Worm (Caenorhabditis elegans) whole organism, L3 larva: ENCODE measurements around the gene dhs-16.

Experiments used
- ZK546.5 ChIP-seq: sonication (generic microtip); optimal IDR thresholded peaks from 2 replicates; lab custom pipeline; 2017; ENCODE audit warnings: missing biosample characterization, missing genetic modification characterization
- aly-2 ChIP-seq: fragments of 150-350 bp; optimal IDR thresholded peaks from 2 replicates; lab custom pipeline; 2014; ENCODE audit warnings: missing biosample characterization, missing genetic modification characterization
- ama-1 ChIP-seq: fragments of 150-350 bp; optimal IDR thresholded peaks from 2 replicates; lab custom pipeline; 2018
- ceh-16 ChIP-seq: sonication (generic microtip); optimal IDR thresholded peaks from 2 replicates; lab custom pipeline; 2017; ENCODE audit warnings: missing biosample characterization, missing genetic modification characterization
- ceh-28 ChIP-seq: fragments of 150-350 bp; optimal IDR thresholded peaks from 2 replicates; lab custom pipeline; 2014; ENCODE audit warnings: missing biosample characterization, missing genetic modification reagents, missing genetic modification characterization
- ceh-9 ChIP-seq: sonication (generic microtip); optimal IDR thresholded peaks from 2 replicates; lab custom pipeline; 2018; ENCODE audit warnings: missing biosample characterization, missing genetic modification characterization
- egl-27 ChIP-seq: sonication (generic microtip); optimal IDR thresholded peaks from 4 replicates; lab custom pipeline; 2017; ENCODE audit warnings: missing biosample characterization, missing genetic modification reagents, missing genetic modification characterization
- elt-1 ChIP-seq: fragments of 150-350 bp; optimal IDR thresholded peaks from 2 replicates; lab custom pipeline; 2014; ENCODE audit warnings: missing biosample characterization, missing genetic modification characterization
- elt-2 ChIP-seq: sonication (generic microtip); optimal IDR thresholded peaks from 2 replicates; lab custom pipeline; 2016; ENCODE audit warnings: missing genetic modification reagents, mild to moderate bottlenecking, missing genetic modification characterization, missing compliant biosample characterization
- eor-1 ChIP-seq, 2 experiments: fragments of 150-350 bp; optimal IDR thresholded peaks; 2 replicates each; lab custom pipeline; 2014 to 2018; ENCODE audit warnings: missing biosample characterization in 2 of 2, missing genetic modification characterization in 2 of 2
- fkh-10 ChIP-seq: sonication (generic microtip); optimal IDR thresholded peaks from 2 replicates; lab custom pipeline; 2017; ENCODE audit warnings: missing biosample characterization, missing genetic modification reagents, missing genetic modification characterization
- fkh-2 ChIP-seq: fragments of 150-350 bp; optimal IDR thresholded peaks from 2 replicates; lab custom pipeline; 2014; ENCODE audit warnings: missing biosample characterization, missing genetic modification reagents, missing genetic modification characterization
- fos-1 ChIP-seq: fragments of 150-350 bp; optimal IDR thresholded peaks from 2 replicates; lab custom pipeline; 2014; ENCODE audit warnings: missing biosample characterization, missing genetic modification characterization
- hmg-11 ChIP-seq: sonication (generic microtip); optimal IDR thresholded peaks from 2 replicates; lab custom pipeline; 2016; ENCODE audit warnings: missing genetic modification characterization, missing compliant biosample characterization
- jun-1 ChIP-seq: fragments of 150-350 bp; optimal IDR thresholded peaks from 2 replicates; lab custom pipeline; 2014; ENCODE audit warnings: missing biosample characterization, missing genetic modification reagents, missing genetic modification characterization
- lin-15B ChIP-seq: fragments of 150-350 bp; optimal IDR thresholded peaks from 2 replicates; lab custom pipeline; 2014; ENCODE audit warnings: missing biosample characterization, missing genetic modification characterization
- lin-39 ChIP-seq: fragments of 150-350 bp; optimal IDR thresholded peaks from 2 replicates; lab custom pipeline; 2018; ENCODE audit warnings: missing biosample characterization, missing genetic modification reagents, missing genetic modification characterization
- lsy-12 ChIP-seq: sonication (generic microtip); optimal IDR thresholded peaks from 2 replicates; lab custom pipeline; 2016; ENCODE audit warnings: mild to moderate bottlenecking, missing genetic modification characterization, missing compliant biosample characterization
- mdl-1 ChIP-seq: fragments of 150-350 bp; optimal IDR thresholded peaks from 2 replicates; lab custom pipeline; 2014; ENCODE audit warnings: missing biosample characterization, missing genetic modification characterization
- mml-1 ChIP-seq: fragments of 150-350 bp; sonication (generic microtip); optimal IDR thresholded peaks from 3 replicates; lab custom pipeline; 2014; ENCODE audit warnings: missing biosample characterization, missing genetic modification characterization
- nfya-1 ChIP-seq: sonication (generic microtip); optimal IDR thresholded peaks from 2 replicates; lab custom pipeline; 2017; ENCODE audit warnings: missing genetic modification characterization, mild to moderate bottlenecking, missing compliant biosample characterization, antibody characterized with exemption, moderate library complexity; ENCODE audit not compliant: insufficient read depth
- nhr-11 ChIP-seq: fragments of 150-350 bp; optimal IDR thresholded peaks from 2 replicates; lab custom pipeline; 2014; ENCODE audit warnings: missing biosample characterization, missing genetic modification characterization
- nhr-12 ChIP-seq: fragments of 150-350 bp; optimal IDR thresholded peaks from 2 replicates; lab custom pipeline; 2014; ENCODE audit warnings: missing biosample characterization, missing genetic modification characterization
- nhr-237 ChIP-seq: fragments of 150-350 bp; optimal IDR thresholded peaks from 2 replicates; lab custom pipeline; 2014; ENCODE audit warnings: missing biosample characterization, missing genetic modification characterization
- nhr-25 ChIP-seq: sonication (generic microtip); optimal IDR thresholded peaks from 2 replicates; lab custom pipeline; 2017; ENCODE audit warnings: missing biosample characterization, missing genetic modification characterization
- nhr-43 ChIP-seq: sonication (generic microtip); optimal IDR thresholded peaks from 2 replicates; lab custom pipeline; 2016; ENCODE audit warnings: mild to moderate bottlenecking, missing genetic modification characterization, missing compliant biosample characterization; ENCODE audit not compliant: poor library complexity, severe bottlenecking
- nhr-67 ChIP-seq: fragments of 150-350 bp; optimal IDR thresholded peaks from 2 replicates; lab custom pipeline; 2014; ENCODE audit warnings: missing biosample characterization, missing genetic modification characterization
- nhr-76 ChIP-seq: fragments of 150-350 bp; sonication (generic microtip); optimal IDR thresholded peaks from 5 replicates; lab custom pipeline; 2014; ENCODE audit warnings: missing biosample characterization, missing genetic modification characterization
- nhr-77 ChIP-seq: fragments of 150-350 bp; optimal IDR thresholded peaks from 2 replicates; lab custom pipeline; 2014; ENCODE audit warnings: missing biosample characterization, missing genetic modification characterization
- sea-2 ChIP-seq: fragments of 150-350 bp; sonication (generic microtip); optimal IDR thresholded peaks from 4 replicates; lab custom pipeline; 2014; ENCODE audit warnings: missing biosample characterization, missing genetic modification reagents, missing genetic modification characterization
- skn-1 ChIP-seq: fragments of 150-350 bp; optimal IDR thresholded peaks from 2 replicates; lab custom pipeline; 2014; ENCODE audit warnings: missing biosample characterization, missing genetic modification characterization
- tbx-2 ChIP-seq: sonication (generic microtip); optimal IDR thresholded peaks from 2 replicates; lab custom pipeline; 2016; ENCODE audit warnings: mild to moderate bottlenecking, missing genetic modification characterization, missing compliant biosample characterization
- unc-62 ChIP-seq: fragments of 150-350 bp; sonication (generic microtip); optimal IDR thresholded peaks from 4 replicates; lab custom pipeline; 2014; ENCODE audit warnings: missing biosample characterization, missing genetic modification reagents, missing genetic modification characterization
- zag-1 ChIP-seq: fragments of 150-350 bp; optimal IDR thresholded peaks from 2 replicates; lab custom pipeline; 2014; ENCODE audit warnings: missing biosample characterization, missing genetic modification characterization
- ztf-4 ChIP-seq: fragments of 150-350 bp; optimal IDR thresholded peaks from 2 replicates; lab custom pipeline; 2014; ENCODE audit warnings: missing biosample characterization, missing genetic modification characterization

dhs-16 gene

DNA sequence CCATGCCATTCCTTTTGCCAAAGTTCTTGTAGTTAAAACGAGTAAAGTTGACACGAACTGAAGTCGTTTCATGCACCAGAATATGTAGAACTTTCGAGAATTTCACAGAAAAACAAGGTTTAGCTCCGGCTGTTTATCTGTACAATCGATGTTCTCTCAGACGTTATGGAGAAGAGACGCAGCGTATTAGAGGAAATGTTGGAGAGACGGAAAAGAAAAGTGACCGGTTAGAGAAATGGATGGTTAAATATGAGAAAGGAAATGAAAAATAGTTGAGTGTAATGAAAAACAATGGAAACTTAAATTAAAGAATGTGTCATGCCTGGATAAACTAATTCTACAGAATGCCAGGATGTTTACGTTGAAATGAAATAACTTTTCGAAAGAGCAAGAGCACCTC, 19.8 kb upstream of the dhs-16 start, which contains the start of gene pcm-1 (continued):
- no peak for TF ChIP-seq fkh-10
- TF ChIP-seq elt-2 (tag; lab: Kevin White, UChicago) = no peak
- TF ChIP-seq ceh-16 (tag; lab: Kevin White, UChicago) = no peak
- TF ChIP-seq zag-1 (tag; lab: Kevin White, UChicago) = no peak
- no peak for TF ChIP-seq jun-1 (tag; lab: Kevin White, UChicago)
- TF ChIP-seq, all 47 proteins: peak for 5

DNA sequence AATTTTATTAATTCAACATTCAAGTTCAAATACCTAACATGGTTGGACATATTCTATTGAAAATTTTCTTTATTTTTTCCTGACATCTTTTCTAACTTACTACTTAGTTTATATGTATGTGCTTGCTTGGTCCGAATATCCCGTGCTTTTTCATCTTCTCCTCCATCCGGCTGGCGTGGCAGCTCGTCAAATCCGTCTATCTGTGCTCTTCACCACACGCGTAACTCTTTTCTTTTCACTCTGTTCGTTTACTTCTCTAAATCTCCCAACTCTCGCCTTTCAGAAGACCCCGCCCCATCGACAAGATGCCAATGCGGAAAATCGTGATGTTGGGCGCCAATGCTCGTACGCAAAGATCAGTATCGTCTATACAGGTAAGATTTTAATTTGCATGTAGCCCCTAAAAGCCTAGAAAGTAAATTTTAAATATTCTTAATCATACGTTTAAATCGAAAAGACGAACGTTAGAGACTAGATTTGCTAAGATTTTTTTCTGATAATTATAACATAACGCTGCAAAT, 18.8 kb upstream of the dhs-16 start:
- TF ChIP-seq nfya-1 (tag; lab: Kevin White, UChicago) (peak; percentile 53), nhr-77 (tag; lab: Kevin White, UChicago) (no peak), lin-39 (tag; lab: Kevin White, UChicago) (peak; percentile 36)

DNA sequence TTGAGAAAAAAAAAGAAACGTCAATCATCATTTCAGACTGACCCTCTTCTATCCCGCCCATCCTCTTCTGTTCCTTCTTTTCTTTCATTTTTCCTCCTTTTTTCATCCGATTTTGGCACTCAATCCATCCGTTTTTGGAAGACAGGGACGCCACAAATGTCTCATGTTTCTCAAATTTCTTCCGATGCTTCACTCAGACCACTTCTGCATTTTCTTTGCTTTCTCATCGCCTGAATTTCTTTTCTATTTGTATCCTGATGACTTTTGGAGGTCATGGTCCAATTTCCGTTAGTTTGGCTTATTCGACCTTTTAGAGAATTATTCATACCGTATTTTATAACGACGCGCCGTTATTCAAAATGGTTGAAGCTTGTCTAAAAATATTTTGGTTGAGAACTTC, 11.0 kb upstream of the dhs-16 start:
- no peak for TF ChIP-seq ZK546.5
- TF ChIP-seq elt-1 (tag; lab: Kevin White, UChicago) = no peak
- no peak for TF ChIP-seq unc-62 (GFP tag; lab: Kevin White, UChicago)
- no peak for TF ChIP-seq ztf-4
- no peak for TF ChIP-seq nhr-43
- no peak for TF ChIP-seq ceh-16 (tag; lab: Kevin White, UChicago)
- TF ChIP-seq, all 47 proteins: peak for 0

DNA sequence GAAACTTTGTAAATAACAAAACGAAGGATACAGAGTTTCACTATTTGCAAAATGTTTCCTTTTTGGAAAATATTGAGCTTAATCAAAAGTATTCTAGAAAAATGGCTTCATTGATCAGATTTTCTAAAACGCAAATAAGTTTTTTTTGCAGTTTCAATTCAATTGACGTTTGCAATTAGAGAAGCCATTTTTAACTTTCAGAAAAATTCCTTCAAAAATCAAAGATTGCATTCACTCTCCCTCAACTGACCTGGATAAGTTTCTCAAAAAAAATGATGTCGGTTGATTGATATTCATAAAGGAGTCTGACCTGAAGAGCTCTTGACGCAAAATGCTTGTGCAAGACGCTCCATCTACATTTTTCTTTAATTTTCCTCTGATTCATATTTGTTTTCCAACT, 9.8 kb upstream of the dhs-16 start:
- TF ChIP-seq zag-1 (tag; lab: Kevin White, UChicago) (no peak), skn-1 (tag; lab: Kevin White, UChicago) (no peak), nhr-237 (tag; lab: Kevin White, UChicago) (no peak), fos-1 (tag; lab: Kevin White, UChicago) (no peak), nhr-25 (tag; lab: Kevin White, UChicago) (no peak), ceh-16 (tag; lab: Kevin White, UChicago) (no peak), ama-1 (no peak), lsy-12 (no peak), nhr-67 (tag; lab: Kevin White, UChicago) (no peak), sea-2 (GFP tag; lab: Kevin White, UChicago) (no peak), lin-15B (tag; lab: Kevin White, UChicago) (no peak), ztf-4 (no peak), ceh-28 (no peak), mml-1 (tag; lab: Kevin White, UChicago) (no peak), egl-27 (tag; lab: Kevin White, UChicago) (no peak), nhr-76 (no peak), ceh-9 (no peak)

DNA sequence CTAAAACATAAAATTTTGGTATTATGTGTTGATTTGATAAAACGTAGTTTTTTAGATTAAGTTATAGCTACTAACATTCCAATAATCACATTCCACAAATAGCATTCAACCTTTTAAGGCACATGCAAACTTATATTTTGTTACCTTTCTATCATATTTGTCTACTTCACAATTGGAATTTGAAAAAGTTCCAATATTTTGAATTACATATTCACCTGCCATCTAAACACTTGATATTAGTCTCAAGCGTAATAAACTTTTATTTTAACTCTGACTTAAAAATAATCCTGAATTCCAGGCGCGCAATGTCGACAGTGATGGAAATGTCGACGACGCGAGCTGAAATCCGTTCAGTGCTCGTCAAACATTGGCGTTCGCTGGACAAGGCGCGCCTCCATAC, 7.8 kb upstream of the dhs-16 start, which contains the start of gene acy-2:
TSS of gene acy-2 (plus strand) at position 301 of the 400 bp plus-strand sequence.
- TF ChIP-seq lin-39 (tag; lab: Kevin White, UChicago) (no peak), aly-2 (no peak), mdl-1 (tag; lab: Kevin White, UChicago) (no peak), hmg-11 (no peak), elt-2 (tag; lab: Kevin White, UChicago) (no peak), skn-1 (tag; lab: Kevin White, UChicago) (no peak), ztf-4 (no peak), nhr-67 (tag; lab: Kevin White, UChicago) (no peak), lin-15B (tag; lab: Kevin White, UChicago) (no peak), fkh-2 (tag; lab: Kevin White, UChicago) (no peak), zag-1 (tag; lab: Kevin White, UChicago) (no peak), tbx-2 (tag; lab: Kevin White, UChicago) (no peak), lsy-12 (no peak), ceh-28 (no peak), nhr-43 (no peak), nhr-12 (tag; lab: Kevin White, UChicago) (no peak), nhr-11 (tag; lab: Kevin White, UChicago) (no peak), eor-1 (tag; optimal IDR thresholded peaks at IDR 0.05; lab: Kevin White, UChicago) (no peak)
